Fruit fly (Drosophila melanogaster): Measurements from ENCODE around the gene snsl.

Gene snsl

dm6 chr2L:4887382-4888219 lies 19.0 kb downstream of the snsl start (continued):
- TF ChIP-seq Meics (GFP tag; optimal IDR thresholded peaks at IDR 0.05), result peak; percentile 49
- TF ChIP-seq lbe (GFP tag; optimal IDR thresholded peaks at IDR 0.05), result peak; percentile 87
- peak; percentile 11 for TF ChIP-seq CG8924 (tag; optimal IDR thresholded peaks at IDR 0.05)
- peak; percentile 39 for TF ChIP-seq CG12155 (GFP tag; optimal IDR thresholded peaks at IDR 0.05)
- no peak for TF ChIP-seq CG9797 (GFP tag; optimal IDR thresholded peaks at IDR 0.05)
- TF ChIP-seq Dfd (GFP tag; optimal IDR thresholded peaks at IDR 0.05), result no peak
- TF ChIP-seq rib (GFP tag; IDR thresholded peaks at IDR 0.05), result no peak; the same call in 1 of the 2 replicates
- TF ChIP-seq btn (GFP tag; optimal IDR thresholded peaks at IDR 0.05), result no peak
- no peak for TF ChIP-seq gt (GFP tag; IDR thresholded peaks at IDR 0.05)
- no peak for TF ChIP-seq hkb (optimal IDR thresholded peaks at IDR 0.05)
- peak; percentile 75 for TF ChIP-seq hkb (GFP tag; IDR thresholded peaks at IDR 0.05)
- TF ChIP-seq pita (GFP tag; optimal IDR thresholded peaks at IDR 0.05), result no peak
- no peak for TF ChIP-seq Dbx (GFP tag; IDR thresholded peaks at IDR 0.05)
- peak; percentile 56 for TF ChIP-seq Fer1 (GFP tag; optimal IDR thresholded peaks at IDR 0.05)
- no peak; the same call in 2 of the 3 replicates for TF ChIP-seq otp (GFP tag; IDR thresholded peaks at IDR 0.05)
- peak; percentile 57; the same call in 1 of the 3 replicates for TF ChIP-seq so (GFP tag; IDR thresholded peaks at IDR 0.05)
- TF ChIP-seq CG2120 (GFP tag; optimal IDR thresholded peaks at IDR 0.05), result peak; percentile 48
- no peak for TF ChIP-seq ac (GFP tag; optimal IDR thresholded peaks at IDR 0.05)
- peak; percentile 59; the same call in 2 of the 3 replicates for TF ChIP-seq Mrtf (GFP tag; IDR thresholded peaks at IDR 0.05)
- peak; percentile 57; the same call in 1 of the 3 replicates for TF ChIP-seq CG17361 (GFP tag; IDR thresholded peaks at IDR 0.05)
- no peak for TF ChIP-seq Sin3A (optimal IDR thresholded peaks at IDR 0.05)
- TF ChIP-seq Hr51 (GFP tag; optimal IDR thresholded peaks at IDR 0.05), result peak in 1 of 2 experiments; percentile 72
- TF ChIP-seq gem (tag; optimal IDR thresholded peaks at IDR 0.05), result peak; percentile 80
- peak; percentile 7 for TF ChIP-seq shn (GFP tag; optimal IDR thresholded peaks at IDR 0.05)
- TF ChIP-seq inv (GFP tag; IDR thresholded peaks at IDR 0.05; ENCODE audit: partially characterized antibody), result no peak
- peak; percentile 57 for TF ChIP-seq CG10147 (GFP tag; optimal IDR thresholded peaks at IDR 0.05)
- no peak for TF ChIP-seq abd-A (tag; optimal IDR thresholded peaks at IDR 0.05)
- TF ChIP-seq ems (GFP tag; optimal IDR thresholded peaks at IDR 0.05), result no peak
- no peak for TF ChIP-seq sug (tag; optimal IDR thresholded peaks at IDR 0.05)
- no peak for TF ChIP-seq CG6791 (GFP tag; IDR thresholded peaks at IDR 0.05; ENCODE audit: partially characterized antibody)
- peak; percentile 74; the same call in 2 of the 3 replicates for TF ChIP-seq H15 (GFP tag; IDR thresholded peaks at IDR 0.05)
- peak; percentile 39 for TF ChIP-seq fd3F (GFP tag; optimal IDR thresholded peaks at IDR 0.05)
- TF ChIP-seq bigmax (GFP tag; optimal IDR thresholded peaks at IDR 0.05), result no peak
- TF ChIP-seq ken (GFP tag; IDR thresholded peaks at IDR 0.05), result peak; percentile 52; the same call in 1 of the 3 replicates
- no peak for TF ChIP-seq ato (GFP tag; IDR thresholded peaks at IDR 0.05; ENCODE audit: partially characterized antibody)
- TF ChIP-seq Xbp1 (GFP tag; optimal IDR thresholded peaks at IDR 0.05), result peak; percentile 56
- peak; percentile 35 for TF ChIP-seq CG10654 (GFP tag; optimal IDR thresholded peaks at IDR 0.05)
- TF ChIP-seq CG12071 (GFP tag; optimal IDR thresholded peaks at IDR 0.05), result peak; percentile 30
- no peak for TF ChIP-seq dm (GFP tag; optimal IDR thresholded peaks at IDR 0.05)
- peak; percentile 44 to 51 for TF ChIP-seq chif (GFP tag; optimal IDR thresholded peaks at IDR 0.05)
- peak; percentile 0 to 23 for TF ChIP-seq Pdp1 (GFP tag; optimal IDR thresholded peaks at IDR 0.05)
- no peak; the same call in 1 of the 2 replicates for TF ChIP-seq gsb (GFP tag; IDR thresholded peaks at IDR 0.05)
- no peak for TF ChIP-seq MESR4 (GFP tag; optimal IDR thresholded peaks at IDR 0.05)
- peak; percentile 69 for TF ChIP-seq esg (GFP tag; conservative IDR thresholded peaks at IDR 0.05)
- TF ChIP-seq disco-r (GFP tag; optimal IDR thresholded peaks at IDR 0.05), result no peak
- peak; percentile 41; the same call in 1 of the 3 replicates for TF ChIP-seq CG7357 (GFP tag; IDR thresholded peaks at IDR 0.05)
- no peak for TF ChIP-seq CG34224 (GFP tag; IDR thresholded peaks at IDR 0.05; ENCODE audit: partially characterized antibody)
- peak; percentile 63 for TF ChIP-seq CG14667 (GFP tag; IDR thresholded peaks at IDR 0.05)
- no peak for TF ChIP-seq zen2 (GFP tag; IDR thresholded peaks at IDR 0.05; ENCODE audit: partially characterized antibody)

Data from whole organism, embryonic.